Worm (Caenorhabditis elegans): ENCODE results near the gene F41E6.12.

Gene F41E6.12

ce11 chrV:8629029-8629428 is at the start of gene F41E6.12:
TSS of gene F41E6.12 (minus strand) at chrV:8629129.
- no peak for TF ChIP-seq unc-62 (GFP tag; optimal IDR thresholded peaks at IDR 0.05)

- TF ChIP-seq unc-62 (GFP tag; optimal IDR thresholded peaks at IDR 0.05) = no peak
Measured at ce11 chrV:8677193-8677592, 48.3 kb upstream of the F41E6.12 start, which contains the start of gene ZC190.6. TSS of gene ZC190.6 (minus strand) at chrV:8677293.

ce11 chrV:8673498-8673897 is 44.6 kb upstream of the F41E6.12 start, which contains the start of gene ZC190.5:
TSS of gene ZC190.5 (minus strand) at chrV:8673598.
- no peak for TF ChIP-seq unc-62 (GFP tag; optimal IDR thresholded peaks at IDR 0.05)

ce11 chrV:8671568-8672123 is 42.7 kb upstream of the F41E6.12 start:
- no peak for TF ChIP-seq unc-62 (GFP tag; optimal IDR thresholded peaks at IDR 0.05)

ce11 chrV:8670759-8671158 is 41.8 kb upstream of the F41E6.12 start:
- no peak for TF ChIP-seq unc-62 (GFP tag; optimal IDR thresholded peaks at IDR 0.05)

- no peak for TF ChIP-seq unc-62 (GFP tag; optimal IDR thresholded peaks at IDR 0.05)
Measured at ce11 chrV:8668224-8668623, 39.3 kb upstream of the F41E6.12 start.

- no peak for TF ChIP-seq unc-62 (GFP tag; optimal IDR thresholded peaks at IDR 0.05)
Measured at ce11 chrV:8667230-8668021, 38.5 kb upstream of the F41E6.12 start.

- TF ChIP-seq unc-62 (GFP tag; optimal IDR thresholded peaks at IDR 0.05) = no peak
Measured at ce11 chrV:8665765-8666164, 36.8 kb upstream of the F41E6.12 start, which contains the start of gene ZC190.4. TSS of gene ZC190.4 (plus strand) at chrV:8666065.

ce11 chrV:8663023-8663422 is 34.1 kb upstream of the F41E6.12 start:
- TF ChIP-seq unc-62 (GFP tag; optimal IDR thresholded peaks at IDR 0.05) = no peak

- TF ChIP-seq unc-62 (GFP tag; optimal IDR thresholded peaks at IDR 0.05) = no peak
Measured at ce11 chrV:8662056-8663006, 33.4 kb upstream of the F41E6.12 start.

- no peak for TF ChIP-seq unc-62 (GFP tag; optimal IDR thresholded peaks at IDR 0.05)
Measured at ce11 chrV:8661241-8661954, 32.5 kb upstream of the F41E6.12 start.

ce11 chrV:8660475-8660874 is 31.5 kb upstream of the F41E6.12 start:
- TF ChIP-seq unc-62 (GFP tag; optimal IDR thresholded peaks at IDR 0.05) = no peak

- TF ChIP-seq unc-62 (GFP tag; optimal IDR thresholded peaks at IDR 0.05) = no peak
Measured at ce11 chrV:8658577-8659362, 29.8 kb upstream of the F41E6.12 start.

ce11 chrV:8657911-8658310 is 29.0 kb upstream of the F41E6.12 start:
- TF ChIP-seq unc-62 (GFP tag; optimal IDR thresholded peaks at IDR 0.05) = no peak

Data from whole organism, dauer.